Worm (Caenorhabditis elegans): Measurements from ENCODE around the gene F57C7.4.

F57C7.4 gene

ce11 chrX:10635608-10636007, 46.2 kb upstream of the F57C7.4 start, which contains the start of gene daf-12:
Gene daf-12 (plus strand): TSS chrX:10635908.
- no peak for TF ChIP-seq ceh-19 (GFP tag; optimal IDR thresholded peaks at IDR 0.05)

ce11 chrX:10631873-10632272, 42.5 kb upstream of the F57C7.4 start:
- TF ChIP-seq ceh-45 (GFP tag; IDR thresholded peaks at IDR 0.05) (no peak), ceh-31 (tag; optimal IDR thresholded peaks at IDR 0.05) (no peak), hlh-13 (GFP tag; optimal IDR thresholded peaks at IDR 0.05) (no peak), fkh-10 (GFP tag; optimal IDR thresholded peaks at IDR 0.05) (no peak), elt-4 (tag; optimal IDR thresholded peaks at IDR 0.05) (no peak), elt-2 (tag; optimal IDR thresholded peaks at IDR 0.05) (no peak)

ce11 chrX:10630952-10631351, 41.6 kb upstream of the F57C7.4 start:
- TF ChIP-seq ref-2 (tag; optimal IDR thresholded peaks at IDR 0.05) (no peak), hlh-15 (tag; optimal IDR thresholded peaks at IDR 0.05) (no peak), ceh-31 (tag; optimal IDR thresholded peaks at IDR 0.05) (no peak), madf-2 (tag; optimal IDR thresholded peaks at IDR 0.05) (no peak), syd-9 (tag; optimal IDR thresholded peaks at IDR 0.05) (no peak), ceh-18 (tag; optimal IDR thresholded peaks at IDR 0.05) (no peak), unc-55 (GFP tag; optimal IDR thresholded peaks at IDR 0.05) (no peak), pag-3 (tag; optimal IDR thresholded peaks at IDR 0.05; ENCODE audit: borderline replicate concordance) (no peak), nhr-11 (tag; optimal IDR thresholded peaks at IDR 0.05) (no peak), pros-1 (tag; optimal IDR thresholded peaks at IDR 0.05) (no peak), ama-1 (optimal IDR thresholded peaks at IDR 0.05) (no peak), che-1 (tag; optimal IDR thresholded peaks at IDR 0.05) (no peak), unc-42 (tag; optimal IDR thresholded peaks at IDR 0.05) (no peak), hlh-13 (GFP tag; optimal IDR thresholded peaks at IDR 0.05) (no peak), ceh-34 (tag; optimal IDR thresholded peaks at IDR 0.05) (no peak), elt-2 (tag; optimal IDR thresholded peaks at IDR 0.05) (no peak), ceh-30 (tag; optimal IDR thresholded peaks at IDR 0.05) (no peak), sdc-2 (tag; optimal IDR thresholded peaks at IDR 0.05) (no peak), zip-5 (tag; optimal IDR thresholded peaks at IDR 0.05) (no peak)

- TF ChIP-seq hlh-30 (tag; optimal IDR thresholded peaks at IDR 0.05; ENCODE audit: insufficient read depth) (peak; percentile 56), elt-2 (tag; optimal IDR thresholded peaks at IDR 0.05) (peak; percentile 83), ceh-30 (tag; optimal IDR thresholded peaks at IDR 0.05) (no peak)
These were observed 40.9 kb upstream of the F57C7.4 start for ce11 chrX:10630059-10630791.

ce11 chrX:10629117-10629516, 39.8 kb upstream of the F57C7.4 start:
- TF ChIP-seq hlh-30 (tag; optimal IDR thresholded peaks at IDR 0.05; ENCODE audit: insufficient read depth) = no peak
- TF ChIP-seq pha-4 (tag; optimal IDR thresholded peaks at IDR 0.05) = no peak
- no peak for TF ChIP-seq gmeb-2 (tag; optimal IDR thresholded peaks at IDR 0.05)
- peak; percentile 60 for TF ChIP-seq unc-55 (GFP tag; optimal IDR thresholded peaks at IDR 0.05)
- TF ChIP-seq ceh-45 (GFP tag; IDR thresholded peaks at IDR 0.05) = no peak

ce11 chrX:10628454-10628853, 39.1 kb upstream of the F57C7.4 start, which contains the start of gene M79.2:
Gene M79.2 (minus strand): TSS chrX:10628807.
- TF ChIP-seq madf-2 (tag; optimal IDR thresholded peaks at IDR 0.05) (no peak), elt-2 (tag; optimal IDR thresholded peaks at IDR 0.05) (no peak), tbx-7 (tag; optimal IDR thresholded peaks at IDR 0.05) (no peak), mec-3 (tag; optimal IDR thresholded peaks at IDR 0.05; ENCODE audit: borderline replicate concordance) (no peak), unc-55 (GFP tag; optimal IDR thresholded peaks at IDR 0.05) (no peak), K02D7.2 (tag; optimal IDR thresholded peaks at IDR 0.05) (no peak), pha-2 (tag; optimal IDR thresholded peaks at IDR 0.05) (no peak), pat-9 (tag; optimal IDR thresholded peaks at IDR 0.05) (no peak), ceh-48 (tag; optimal IDR thresholded peaks at IDR 0.05) (no peak), ceh-31 (tag; optimal IDR thresholded peaks at IDR 0.05) (no peak)

Measured in whole organism, late embryonic.